Worm (Caenorhabditis elegans) whole organism, early embryonic: Measurements from ENCODE around the gene B0454.26.

ENCODE experiments used
- F13C5.2 ChIP-seq: sonication (generic microtip); optimal IDR thresholded peaks from 2 replicates; lab custom pipeline; 2017; ENCODE audit warnings: mild to moderate bottlenecking, missing genetic modification characterization, inconsistent platforms, missing compliant biosample characterization
- aly-1 ChIP-seq: sonication (generic microtip); optimal IDR thresholded peaks from 2 replicates; lab custom pipeline; 2016; ENCODE audit warnings: missing genetic modification characterization, missing compliant biosample characterization
- ama-1 ChIP-seq: fragments of 150-350 bp; optimal IDR thresholded peaks from 2 replicates; lab custom pipeline; 2014
- flt-1 ChIP-seq: fragments of 200-800 bp; sonication (Bioruptor generic); IDR thresholded peaks from 2 replicates; pipeline ENCODE4 v1.3.6; 2022; ENCODE audit warnings: missing genetic modification characterization, missing compliant biosample characterization
- hmbx-1 ChIP-seq: sonication (generic microtip); optimal IDR thresholded peaks from 2 replicates; lab custom pipeline; 2016; ENCODE audit warnings: mild to moderate bottlenecking, missing genetic modification characterization, missing compliant biosample characterization
- hmg-4 ChIP-seq: fragments of 200-800 bp; sonication (Bioruptor generic); optimal IDR thresholded peaks from 2 replicates; lab custom pipeline; 2018; ENCODE audit warnings: mild to moderate bottlenecking, missing genetic modification characterization, missing compliant biosample characterization
- hnd-1 ChIP-seq: sonication (generic microtip); optimal IDR thresholded peaks from 2 replicates; lab custom pipeline; 2016; ENCODE audit warnings: missing genetic modification characterization, missing compliant biosample characterization
- pes-1 ChIP-seq: fragments of 200-800 bp; sonication (Bioruptor generic); IDR thresholded peaks from 2 replicates; pipeline ENCODE4 v1.3.6; 2022; ENCODE audit warnings: missing genetic modification reagents, missing genetic modification characterization, missing compliant biosample characterization
- scrt-1 ChIP-seq: fragments of 200-800 bp; sonication (Bioruptor generic); IDR thresholded peaks from 2 replicates; pipeline ENCODE4 v1.3.6; 2022; ENCODE audit warnings: missing genetic modification characterization, missing compliant biosample characterization
- tbx-11 ChIP-seq: fragments of 200-800 bp; sonication (Bioruptor generic); IDR thresholded peaks from 2 replicates; pipeline ENCODE4 v1.3.6; 2022; ENCODE audit warnings: missing genetic modification characterization, missing compliant biosample characterization
- tra-4 ChIP-seq: sonication (generic microtip); optimal IDR thresholded peaks from 2 replicates; lab custom pipeline; 2017; ENCODE audit warnings: missing genetic modification characterization, missing compliant biosample characterization

- TF ChIP-seq aly-1 (tag; lab: Kevin White, UChicago): no peak
- no peak for TF ChIP-seq scrt-1 (GFP tag; lab: Robert Waterston, UW)
- TF ChIP-seq flt-1 (GFP tag; lab: Robert Waterston, UW): no peak
- TF ChIP-seq ama-1 (lab: Kevin White, UChicago): no peak
- no peak for TF ChIP-seq hmg-4 (GFP tag; lab: Kevin White, UChicago)
- no peak for TF ChIP-seq F13C5.2 (tag; lab: Kevin White, UChicago)
- TF ChIP-seq tra-4 (tag; lab: Kevin White, UChicago): no peak
- TF ChIP-seq hnd-1 (tag; lab: Kevin White, UChicago): no peak
- TF ChIP-seq hmbx-1 (tag; lab: Kevin White, UChicago): no peak
- no peak for TF ChIP-seq pes-1 (GFP tag; lab: Robert Waterston, UW)
- no peak for TF ChIP-seq tbx-11
These were observed 31.8 kb upstream of the B0454.26 start for ce11 chrII:3070182-3070581.
